Fruit fly (Drosophila melanogaster) whole organism, embryonic: Measurements from ENCODE around the gene Abl.

ENCODE experiments used
- Atf6 ChIP-seq: fragments of 200-800 bp; sonication (Bioruptor generic); IDR thresholded peaks from 2 replicates; pipeline ENCODE4 v1.3.6; 2022; ENCODE audit warnings: missing biosample characterization, missing genetic modification characterization
- CG10462 ChIP-seq: fragments of 200-800 bp; sonication (Bioruptor generic); optimal IDR thresholded peaks from 2 replicates; lab custom pipeline; 2016; ENCODE audit warnings: missing biosample characterization, missing genetic modification characterization
- CG12236 ChIP-seq: fragments of 200-800 bp; sonication (Bioruptor generic); optimal IDR thresholded peaks from 2 replicates; lab custom pipeline; 2016; ENCODE audit warnings: missing biosample characterization, missing genetic modification characterization
- CG1233 ChIP-seq: fragments of 200-800 bp; sonication (Bioruptor generic); optimal IDR thresholded peaks from 4 replicates; lab custom pipeline; 2018; ENCODE audit warnings: missing biosample characterization, mild to moderate bottlenecking, missing genetic modification characterization
- CG13296 ChIP-seq: fragments of 200-800 bp; sonication (Bioruptor generic); optimal IDR thresholded peaks from 3 replicates; lab custom pipeline; 2018; ENCODE audit warnings: missing biosample characterization, mild to moderate bottlenecking, missing genetic modification characterization
- CG15696 ChIP-seq: fragments of 200-800 bp; sonication (Bioruptor generic); optimal IDR thresholded peaks from 2 replicates; lab custom pipeline; 2019; ENCODE audit warnings: missing biosample characterization, mild to moderate bottlenecking, missing genetic modification characterization, moderate library complexity
- CG17359 ChIP-seq: fragments of 200-800 bp; sonication (Bioruptor generic); optimal IDR thresholded peaks from 3 replicates; lab custom pipeline; 2018; ENCODE audit warnings: missing biosample characterization, mild to moderate bottlenecking, missing genetic modification characterization, moderate library complexity
- CG18011 ChIP-seq: fragments of 200-800 bp; sonication (Bioruptor generic); optimal IDR thresholded peaks from 2 replicates; lab custom pipeline; 2017; ENCODE audit warnings: missing biosample characterization, missing genetic modification characterization, mild to moderate bottlenecking, moderate library complexity, missing genotype
- CG18476 ChIP-seq: fragments of 200-800 bp; sonication (Bioruptor generic); optimal IDR thresholded peaks from 2 replicates; lab custom pipeline; 2016; ENCODE audit warnings: missing biosample characterization, mild to moderate bottlenecking, missing genetic modification characterization
- CG18619 ChIP-seq: fragments of 200-800 bp; sonication (Bioruptor generic); optimal IDR thresholded peaks from 3 replicates; lab custom pipeline; 2017; ENCODE audit warnings: missing biosample characterization, mild to moderate bottlenecking, missing genetic modification characterization
- CG2875 ChIP-seq: fragments of 200-800 bp; sonication (Bioruptor generic); optimal IDR thresholded peaks from 2 replicates; lab custom pipeline; 2017; ENCODE audit warnings: missing biosample characterization, mild to moderate bottlenecking, missing genetic modification characterization, missing genetic modification reagents
- CG30020 ChIP-seq: fragments of 200-800 bp; optimal IDR thresholded peaks from 2 replicates; lab custom pipeline; 2019; ENCODE audit warnings: missing biosample characterization, mild to moderate bottlenecking, missing genetic modification characterization, moderate library complexity
- CG31224 ChIP-seq: fragments of 200-800 bp; sonication (Bioruptor generic); IDR thresholded peaks from 2 replicates; pipeline ENCODE4 v1.3.6; 2022; ENCODE audit warnings: missing biosample characterization, missing genetic modification characterization
- CG32772 ChIP-seq: fragments of 200-800 bp; sonication (Bioruptor generic); IDR thresholded peaks from 2 replicates; pipeline ENCODE4 v1.3.6; 2022; ENCODE audit warnings: missing biosample characterization, missing genetic modification characterization
- CG3847 ChIP-seq: fragments of 200-800 bp; sonication (Bioruptor generic); IDR thresholded peaks from 2 replicates; pipeline ENCODE4 v1.3.6; 2022; ENCODE audit warnings: missing biosample characterization, missing genetic modification characterization
- CG6175 ChIP-seq: fragments of 200-800 bp; sonication (Bioruptor generic); IDR thresholded peaks from 3 replicates; pipeline ENCODE4 v1.3.6; 2022; ENCODE audit warnings: missing biosample characterization, missing genetic modification characterization
- CG7271 ChIP-seq: fragments of 200-800 bp; sonication (Bioruptor generic); optimal IDR thresholded peaks from 2 replicates; lab custom pipeline; 2018; ENCODE audit warnings: missing biosample characterization, mild to moderate bottlenecking, missing genetic modification characterization, moderate library complexity
- CG7556 ChIP-seq: fragments of 200-800 bp; sonication (Bioruptor generic); optimal IDR thresholded peaks from 2 replicates; lab custom pipeline; 2017; ENCODE audit warnings: missing biosample characterization, mild to moderate bottlenecking, missing genetic modification characterization
- CG9609 ChIP-seq: fragments of 200-800 bp; sonication (Bioruptor generic); optimal IDR thresholded peaks from 3 replicates; lab custom pipeline; 2016; ENCODE audit warnings: missing biosample characterization, missing genetic modification characterization
- CG9727 ChIP-seq: fragments of 200-800 bp; sonication (Bioruptor generic); optimal IDR thresholded peaks from 3 replicates; lab custom pipeline; 2017; ENCODE audit warnings: missing biosample characterization, mild to moderate bottlenecking, missing genetic modification characterization
- CG9932 ChIP-seq: fragments of 200-800 bp; sonication (Bioruptor generic); IDR thresholded peaks from 2 replicates; pipeline ENCODE4 v1.3.6; 2022; ENCODE audit warnings: missing biosample characterization, missing genetic modification characterization
- Camta ChIP-seq: fragments of 200-800 bp; sonication (Bioruptor generic); optimal IDR thresholded peaks from 2 replicates; lab custom pipeline; 2016; ENCODE audit warnings: missing biosample characterization, missing genetic modification characterization
- Dbx ChIP-seq: fragments of 200-800 bp; sonication (Bioruptor generic); IDR thresholded peaks from 3 replicates; pipeline ENCODE4 v1.3.6; 2022; ENCODE audit warnings: missing biosample characterization, missing genetic modification characterization
- Dek ChIP-seq: fragments of 200-800 bp; sonication (Bioruptor generic); optimal IDR thresholded peaks from 3 replicates; lab custom pipeline; 2019; ENCODE audit warnings: missing biosample characterization, mild to moderate bottlenecking, missing genetic modification characterization, moderate library complexity
- E2f1 ChIP-seq: fragments of 200-800 bp; sonication (Bioruptor generic); IDR thresholded peaks from 2 replicates; pipeline ENCODE4 v1.3.6; 2022; ENCODE audit warnings: missing biosample characterization, missing genetic modification characterization
- Ets97D ChIP-seq: fragments of 200-800 bp; sonication (Bioruptor generic); optimal IDR thresholded peaks from 3 replicates; lab custom pipeline; 2016; ENCODE audit warnings: missing biosample characterization, missing genetic modification characterization
- Gsc ChIP-seq: fragments of 200-800 bp; sonication (Bioruptor generic); IDR thresholded peaks from 2 replicates; pipeline ENCODE4 v1.3.6; 2022; ENCODE audit warnings: missing biosample characterization, missing genetic modification characterization
- HHEX ChIP-seq: fragments of 200-800 bp; sonication (Bioruptor generic); optimal IDR thresholded peaks from 3 replicates; lab custom pipeline; 2017; ENCODE audit warnings: missing biosample characterization, mild to moderate bottlenecking, missing genetic modification characterization, missing genetic modification reagents
- HmgZ ChIP-seq: fragments of 200-800 bp; sonication (Bioruptor generic); optimal IDR thresholded peaks from 2 replicates; lab custom pipeline; 2018; ENCODE audit warnings: missing biosample characterization, mild to moderate bottlenecking, missing genetic modification characterization
- MTF-1 ChIP-seq: fragments of 200-800 bp; sonication (Bioruptor generic); optimal IDR thresholded peaks from 2 replicates; lab custom pipeline; 2018; ENCODE audit warnings: missing biosample characterization, mild to moderate bottlenecking, missing genetic modification characterization, borderline replicate concordance
- Xbp1 ChIP-seq: fragments of 200-800 bp; sonication (Bioruptor generic); optimal IDR thresholded peaks from 3 replicates; lab custom pipeline; 2016; ENCODE audit warnings: missing biosample characterization, mild to moderate bottlenecking, missing genetic modification characterization
- YL-1 ChIP-seq: fragments of 200-800 bp; sonication (Bioruptor generic); optimal IDR thresholded peaks from 3 replicates; lab custom pipeline; 2017; ENCODE audit warnings: missing biosample characterization, mild to moderate bottlenecking, missing genetic modification characterization
- ara ChIP-seq: fragments of 200-800 bp; sonication (Bioruptor generic); IDR thresholded peaks from 2 replicates; pipeline ENCODE4 v1.3.6; 2022; ENCODE audit warnings: missing biosample characterization, missing genetic modification characterization
- ash1 ChIP-seq: fragments of 200-800 bp; sonication (Bioruptor generic); optimal IDR thresholded peaks from 2 replicates; lab custom pipeline; 2018; ENCODE audit warnings: missing biosample characterization, mild to moderate bottlenecking, missing genetic modification characterization
- br ChIP-seq: fragments of >200 bp; optimal IDR thresholded peaks from 2 replicates; lab custom pipeline; 2017
- chm ChIP-seq: fragments of 200-800 bp; sonication (Bioruptor generic); IDR thresholded peaks from 2 replicates; pipeline ENCODE4 v1.3.6; 2022; ENCODE audit warnings: missing biosample characterization, missing genetic modification characterization
- dmrt11E ChIP-seq: fragments of 200-800 bp; sonication (Bioruptor generic); optimal IDR thresholded peaks from 3 replicates; lab custom pipeline; 2018; ENCODE audit warnings: missing biosample characterization, mild to moderate bottlenecking, missing genetic modification characterization, moderate library complexity
- dysf ChIP-seq: fragments of 200-800 bp; sonication (Bioruptor generic); IDR thresholded peaks from 3 replicates; pipeline ENCODE4 v1.3.6; 2022; ENCODE audit warnings: missing biosample characterization, missing genetic modification characterization
- esg ChIP-seq: fragments of 200-800 bp; sonication (Bioruptor generic); conservative IDR thresholded peaks from 2 replicates; pipeline ENCODE4 v1.3.6; 2022; ENCODE audit warnings: missing biosample characterization, missing genetic modification characterization
- gcm2 ChIP-seq: fragments of 200-800 bp; sonication (Bioruptor generic); optimal IDR thresholded peaks from 2 replicates; lab custom pipeline; 2016; ENCODE audit warnings: missing biosample characterization, missing genetic modification characterization
- jigr1 ChIP-seq: fragments of 200-800 bp; sonication (Bioruptor generic); IDR thresholded peaks from 3 replicates; pipeline ENCODE4 v1.3.6; 2022; ENCODE audit warnings: missing biosample characterization, missing genetic modification characterization
- jing ChIP-seq: fragments of 200-800 bp; sonication (Bioruptor generic); optimal IDR thresholded peaks from 2 replicates; lab custom pipeline; 2018; ENCODE audit warnings: missing biosample characterization, mild to moderate bottlenecking, missing genetic modification characterization
- jumu ChIP-seq: fragments of 200-800 bp; sonication (Bioruptor generic); optimal IDR thresholded peaks from 3 replicates; lab custom pipeline; 2016; ENCODE audit warnings: missing biosample characterization, missing genetic modification characterization
- nmo ChIP-seq: fragments of 200-800 bp; sonication (Bioruptor generic); optimal IDR thresholded peaks from 2 replicates; lab custom pipeline; 2018; ENCODE audit warnings: missing biosample characterization, mild to moderate bottlenecking, missing genetic modification characterization, moderate library complexity
- p53 ChIP-seq: fragments of 200-800 bp; sonication (Bioruptor generic); optimal IDR thresholded peaks from 2 replicates; lab custom pipeline; 2016; ENCODE audit warnings: missing biosample characterization, missing genetic modification characterization
- sc ChIP-seq, 3 experiments: fragments of >200 bp in 2 of 3; fragments of 200-800 bp in 1 of 3; sonication (Bioruptor generic) in 1 of 3; optimal IDR thresholded peaks; 2 replicates in 2 of 3; 3 replicates in 1 of 3; lab custom pipeline; 2017; ENCODE audit warnings: mild to moderate bottlenecking in 1 of 3, missing biosample characterization in 1 of 3, missing genetic modification characterization in 1 of 3, missing genetic modification reagents in 1 of 3
- sob ChIP-seq: fragments of 200-800 bp; sonication (Bioruptor generic); IDR thresholded peaks from 2 replicates; pipeline ENCODE4 v1.3.6; 2022; ENCODE audit warnings: missing biosample characterization, missing genetic modification characterization
- trem ChIP-seq: fragments of 200-800 bp; optimal IDR thresholded peaks from 3 replicates; lab custom pipeline; 2019; ENCODE audit warnings: missing biosample characterization, mild to moderate bottlenecking, missing genetic modification characterization, moderate library complexity
- vnd ChIP-seq: fragments of 200-800 bp; sonication (Bioruptor generic); IDR thresholded peaks from 3 replicates; pipeline ENCODE4 v1.3.6; 2022; ENCODE audit warnings: missing biosample characterization, missing genetic modification characterization; ENCODE audit not compliant: partially characterized antibody
- yki ChIP-seq: fragments of >200 bp; optimal IDR thresholded peaks from 3 replicates; lab custom pipeline; 2018
- zfh2 ChIP-seq: fragments of 200-800 bp; sonication (Bioruptor generic); optimal IDR thresholded peaks from 2 replicates; lab custom pipeline; 2016; ENCODE audit warnings: missing biosample characterization, missing genetic modification characterization

Gene Abl

DNA sequence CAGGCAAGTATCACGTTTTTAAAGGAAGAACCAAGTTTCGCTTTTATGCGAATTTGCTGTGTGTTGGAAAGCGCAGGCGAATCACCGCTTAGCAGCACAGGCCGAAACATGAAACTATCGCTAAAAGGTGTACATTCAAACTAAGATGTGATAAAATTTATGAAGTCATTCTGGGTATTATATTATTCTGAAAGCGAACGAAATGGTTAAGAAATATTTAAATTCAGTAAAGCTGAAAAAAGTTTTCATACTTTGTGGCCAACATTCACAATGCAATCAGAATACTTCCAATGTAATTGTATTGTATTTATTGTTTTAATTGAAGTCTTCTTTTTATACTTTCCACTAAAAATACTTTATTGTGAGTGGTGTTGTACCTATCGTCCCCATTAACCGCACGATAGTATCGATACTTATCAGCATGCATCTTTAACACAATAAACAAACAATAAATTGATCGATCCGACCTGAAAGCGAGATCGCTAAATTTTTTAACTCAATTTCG, 66.4 kb downstream of the Abl start, which contains the start of gene Smn (continued):
- TF ChIP-seq CG7271 (tag; lab: Kevin White, UChicago) (no peak), Gsc (GFP tag; lab: Robert Waterston, UW) (no peak), CG13296 (GFP tag; lab: Kevin White, UChicago) (peak; percentile 27), MTF-1 (no peak), dmrt11E (tag; lab: Kevin White, UChicago) (no peak), E2f1 (GFP tag; lab: Robert Waterston, UW) (no peak), ara (no peak), trem (tag; lab: Kevin White, UChicago) (peak; percentile 52), vnd (peak; percentile 80), Atf6 (no peak), HmgZ (peak; percentile 29), Xbp1 (GFP tag; lab: Kevin White, UChicago) (peak; percentile 65), zfh2 (GFP tag; lab: Kevin White, UChicago) (peak; percentile 71), CG3847 (GFP tag; lab: Robert Waterston, UW) (peak; percentile 55), YL-1 (GFP tag; lab: Kevin White, UChicago) (peak; percentile 17), CG18476 (GFP tag; lab: Kevin White, UChicago) (peak; percentile 18), gcm2 (GFP tag; lab: Kevin White, UChicago) (no peak), CG7556 (GFP tag; lab: Kevin White, UChicago) (peak; percentile 26), CG12236 (GFP tag; lab: Kevin White, UChicago) (no peak), Dbx (GFP tag; lab: Robert Waterston, UW) (0 out of 3 replicates have a peak, but pooled peaks have one; percentile 56), CG9727 (GFP tag; lab: Kevin White, UChicago) (peak; percentile 44), br (no peak), nmo (peak; percentile 48), CG9609 (GFP tag; lab: Kevin White, UChicago) (peak; percentile 36), CG32772 (GFP tag; lab: Robert Waterston, UW) (no peak), CG10462 (GFP tag; lab: Kevin White, UChicago) (no peak), dysf (GFP tag; lab: Robert Waterston, UW) (no peak), Ets97D (GFP tag; lab: Kevin White, UChicago) (peak; percentile 30), jigr1 (GFP tag; lab: Robert Waterston, UW) (no peak), HHEX (GFP tag; lab: Kevin White, UChicago) (no peak), yki (lab: Kevin White, UChicago) (no peak), ash1 (no peak), sob (GFP tag; lab: Robert Waterston, UW) (0 out of 2 replicates have a peak, but pooled peaks have one; percentile 20), CG31224 (no peak), chm (no peak), Dek (tag; lab: Kevin White, UChicago) (peak; percentile 34), esg (no peak), CG30020 (peak; percentile 31), CG18011 (GFP tag; lab: Kevin White, UChicago) (peak; percentile 23), CG17359 (tag; lab: Kevin White, UChicago) (peak; percentile 19), Camta (peak; percentile 62), jumu (GFP tag; lab: Kevin White, UChicago) (peak; percentile 53), sc (optimal IDR thresholded peaks at IDR 0.05; lab: Kevin White, UChicago) (no peak), sc (GFP tag; optimal IDR thresholded peaks at IDR 0.05; lab: Kevin White, UChicago) (no peak), CG15696 (tag; lab: Kevin White, UChicago) (peak; percentile 21), CG6175 (GFP tag; lab: Robert Waterston, UW) (no peak), CG18619 (no peak), CG9932 (GFP tag; lab: Robert Waterston, UW) (peak; percentile 71), jing (no peak), CG2875 (no peak), CG1233 (GFP tag; lab: Kevin White, UChicago) (peak; percentile 29), p53 (GFP tag; lab: Kevin White, UChicago) (no peak)
